Fruit fly (Drosophila melanogaster): ENCODE measurements around the gene CG34140.

Gene CG34140

DNA sequence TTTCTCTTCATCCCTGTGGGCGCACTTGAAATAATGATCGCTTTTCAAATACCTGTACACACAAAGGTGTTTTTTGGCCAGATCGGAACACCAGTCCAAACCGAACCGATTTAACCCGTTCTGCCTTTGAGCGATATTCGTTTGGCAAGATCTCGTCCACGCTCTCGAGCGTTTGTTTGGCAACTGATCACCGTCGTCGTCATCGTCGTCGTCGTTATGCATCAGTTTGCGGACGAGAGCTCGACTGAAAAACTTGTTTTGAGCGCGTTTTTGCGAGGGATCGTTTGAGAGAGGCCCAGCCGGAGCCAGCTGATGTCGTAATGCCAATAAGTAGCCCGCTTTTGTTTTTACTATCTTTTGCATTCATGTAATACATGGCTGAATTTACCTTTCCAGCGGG is 5.8 kb downstream of the CG34140 start (continued):
- TF ChIP-seq vvl (GFP tag; IDR thresholded peaks at IDR 0.05) = no peak
- TF ChIP-seq Jarid2 (GFP tag; optimal IDR thresholded peaks at IDR 0.05) = peak; percentile 62
- TF ChIP-seq gfzf (GFP tag; optimal IDR thresholded peaks at IDR 0.05) = no peak
- TF ChIP-seq CG7987 (GFP tag; optimal IDR thresholded peaks at IDR 0.05) = no peak
- TF ChIP-seq ind (GFP tag; optimal IDR thresholded peaks at IDR 0.05) = no peak
- no peak for TF ChIP-seq CG43689 (GFP tag; IDR thresholded peaks at IDR 0.05)
- no peak for TF ChIP-seq Dip2 (GFP tag; IDR thresholded peaks at IDR 0.05)
- TF ChIP-seq HLH4C (GFP tag; IDR thresholded peaks at IDR 0.05; ENCODE audit: partially characterized antibody) = no peak
- no peak for TF ChIP-seq CG10147 (GFP tag; optimal IDR thresholded peaks at IDR 0.05)
- peak in 1 of 2 experiments; percentile 88 for TF ChIP-seq Pdp1 (GFP tag; optimal IDR thresholded peaks at IDR 0.05)
- no peak for TF ChIP-seq CG2202 (tag; optimal IDR thresholded peaks at IDR 0.05)
- TF ChIP-seq Lhr (GFP tag; optimal IDR thresholded peaks at IDR 0.05) = no peak
- no peak for TF ChIP-seq usp (GFP tag; optimal IDR thresholded peaks at IDR 0.05)
- no peak for TF ChIP-seq Eip74EF (GFP tag; optimal IDR thresholded peaks at IDR 0.05)
- no peak for TF ChIP-seq CG4360 (GFP tag; IDR thresholded peaks at IDR 0.05)
- peak; percentile 23; the same call in 1 of the 2 replicates for TF ChIP-seq CG14014 (GFP tag; IDR thresholded peaks at IDR 0.05)
- TF ChIP-seq Nf-YA (GFP tag; IDR thresholded peaks at IDR 0.05) = no peak
- TF ChIP-seq CG7786 (GFP tag; optimal IDR thresholded peaks at IDR 0.05) = no peak
- peak; percentile 84; the same call in 3 of the 4 replicates for TF ChIP-seq chinmo (GFP tag; IDR thresholded peaks at IDR 0.05; ENCODE audit: partially characterized antibody)
- TF ChIP-seq B-H1 (GFP tag; IDR thresholded peaks at IDR 0.05) = no peak
- TF ChIP-seq CG6791 (GFP tag; IDR thresholded peaks at IDR 0.05; ENCODE audit: partially characterized antibody) = no peak
- no peak for TF ChIP-seq CG8281 (tag; optimal IDR thresholded peaks at IDR 0.05)
- TF ChIP-seq Dref (GFP tag; IDR thresholded peaks at IDR 0.05) = no peak
- no peak for TF ChIP-seq gce (GFP tag; IDR thresholded peaks at IDR 0.05)
- TF ChIP-seq Trl (optimal IDR thresholded peaks at IDR 0.05) = peak in 1 of 2 experiments; percentile 39
- TF ChIP-seq Trl (GFP tag; optimal IDR thresholded peaks at IDR 0.05) = no peak
- no peak for TF ChIP-seq slp2 (GFP tag; optimal IDR thresholded peaks at IDR 0.05)
- TF ChIP-seq CG18011 (GFP tag; optimal IDR thresholded peaks at IDR 0.05) = no peak
- no peak for TF ChIP-seq CG7556 (GFP tag; optimal IDR thresholded peaks at IDR 0.05)
- no peak for TF ChIP-seq Poxn (GFP tag; IDR thresholded peaks at IDR 0.05)
- TF ChIP-seq fd102C (GFP tag; optimal IDR thresholded peaks at IDR 0.05) = no peak
- TF ChIP-seq mam (GFP tag; optimal IDR thresholded peaks at IDR 0.05) = no peak
- no peak for TF ChIP-seq MBD-R2 (GFP tag; IDR thresholded peaks at IDR 0.05)
- TF ChIP-seq shn (GFP tag; optimal IDR thresholded peaks at IDR 0.05) = no peak
- TF ChIP-seq CG14667 (GFP tag; IDR thresholded peaks at IDR 0.05) = no peak
- TF ChIP-seq Fer3 (tag; optimal IDR thresholded peaks at IDR 0.05) = no peak
- TF ChIP-seq z (GFP tag; IDR thresholded peaks at IDR 0.05) = peak; percentile 70
- no peak for TF ChIP-seq Xbp1 (GFP tag; optimal IDR thresholded peaks at IDR 0.05)
- TF ChIP-seq bigmax (GFP tag; optimal IDR thresholded peaks at IDR 0.05) = no peak
- no peak for TF ChIP-seq BtbVII (GFP tag; optimal IDR thresholded peaks at IDR 0.05)
- TF ChIP-seq stwl (tag; optimal IDR thresholded peaks at IDR 0.05) = no peak
- TF ChIP-seq Deaf1 (tag; optimal IDR thresholded peaks at IDR 0.05) = peak; percentile 80
- no peak for TF ChIP-seq CG4707 (GFP tag; optimal IDR thresholded peaks at IDR 0.05)
- no peak for TF ChIP-seq CG1832 (GFP tag; optimal IDR thresholded peaks at IDR 0.05)
- no peak for TF ChIP-seq Xrp1 (GFP tag; IDR thresholded peaks at IDR 0.05)
- no peak for TF ChIP-seq ATbp (GFP tag; optimal IDR thresholded peaks at IDR 0.05)
- no peak for TF ChIP-seq Aef1 (GFP tag; IDR thresholded peaks at IDR 0.05)
- TF ChIP-seq cwo (GFP tag; optimal IDR thresholded peaks at IDR 0.05) = no peak
- no peak for TF ChIP-seq Bdp1 (GFP tag; optimal IDR thresholded peaks at IDR 0.05)
- no peak for TF ChIP-seq ab (GFP tag; optimal IDR thresholded peaks at IDR 0.05)
- TF ChIP-seq CG17328 (GFP tag; IDR thresholded peaks at IDR 0.05) = no peak

All from whole organism, embryonic.